Worm (Caenorhabditis elegans): ENCODE data around the gene R02F11.11.

Gene R02F11.11

ce11 chrV:4755308-4756029 is 36.2 kb upstream of the R02F11.11 start, which contains the start of gene pgl-3 (continued):
- TF ChIP-seq rec-8 (tag; optimal IDR thresholded peaks at IDR 0.05) (no peak), zfh-2 (GFP tag; conservative IDR thresholded peaks at IDR 0.05) (no peak), unc-130 (GFP tag; optimal IDR thresholded peaks at IDR 0.05) (peak; percentile 11), rcor-1 (GFP tag; IDR thresholded peaks at IDR 0.05) (no peak; the same call in 1 of the 2 replicates), nhr-80 (tag; optimal IDR thresholded peaks at IDR 0.05) (no peak), chd-7 (tag; optimal IDR thresholded peaks at IDR 0.05) (no peak), hlh-12 (tag; optimal IDR thresholded peaks at IDR 0.05) (no peak), unc-62 (GFP tag; optimal IDR thresholded peaks at IDR 0.05) (no peak), atf-7 (tag; optimal IDR thresholded peaks at IDR 0.05) (no peak), sdz-38 (tag; optimal IDR thresholded peaks at IDR 0.05) (no peak), egl-18 (GFP tag; IDR thresholded peaks at IDR 0.05) (no peak), tbp1 (GFP tag; optimal IDR thresholded peaks at IDR 0.05) (peak; percentile 13), C17E4.6 (GFP tag; IDR thresholded peaks at IDR 0.05) (peak; percentile 72), nfya-1 (tag; optimal IDR thresholded peaks at IDR 0.05; ENCODE audit: borderline replicate concordance, insufficient read depth) (no peak), snpc-1.3 (tag; optimal IDR thresholded peaks at IDR 0.05; ENCODE audit: insufficient read depth) (peak; percentile 20), F55B11.4 (tag; optimal IDR thresholded peaks at IDR 0.05; ENCODE audit: borderline replicate concordance, insufficient read depth) (no peak), F10E7.11 (tag; optimal IDR thresholded peaks at IDR 0.05) (no peak), ztf-25 (GFP tag; IDR thresholded peaks at IDR 0.05) (no peak), F39B2.1 (GFP tag; IDR thresholded peaks at IDR 0.05) (peak; percentile 73), bed-1 (GFP tag; IDR thresholded peaks at IDR 0.05) (no peak), him-1 (tag; optimal IDR thresholded peaks at IDR 0.05) (peak; percentile 46), lsy-27 (tag; optimal IDR thresholded peaks at IDR 0.05; ENCODE audit: borderline replicate concordance, insufficient read depth) (no peak), rpc-1 (optimal IDR thresholded peaks at IDR 0.05) (no peak), rpc-1 (tag; optimal IDR thresholded peaks at IDR 0.05) (no peak), dpl-1 (GFP tag; optimal IDR thresholded peaks at IDR 0.05) (peak; percentile 22), snpc-3.4 (tag; optimal IDR thresholded peaks at IDR 0.05) (no peak), snpc-4 (GFP tag; optimal IDR thresholded peaks at IDR 0.05) (peak; percentile 24), snpc-4 (tag; optimal IDR thresholded peaks at IDR 0.05) (no peak), somi-1 (GFP tag; optimal IDR thresholded peaks at IDR 0.05) (no peak), K11D2.4 (GFP tag; IDR thresholded peaks at IDR 0.05) (no peak), ztf-3 (GFP tag; optimal IDR thresholded peaks at IDR 0.05) (no peak), ztf-22 (GFP tag; optimal IDR thresholded peaks at IDR 0.05) (no peak), pbrm-1 (GFP tag; IDR thresholded peaks at IDR 0.05) (no peak), ztf-28 (GFP tag; IDR thresholded peaks at IDR 0.05) (no peak), ama-1 (optimal IDR thresholded peaks at IDR 0.05) (no peak), ama-1 (GFP tag; optimal IDR thresholded peaks at IDR 0.05) (no peak), B0336.3 (GFP tag; IDR thresholded peaks at IDR 0.05) (peak; percentile 48; the same call in 1 of the 2 replicates), lsl-1 (GFP tag; optimal IDR thresholded peaks at IDR 0.05) (peak; percentile 41), attf-6 (GFP tag; IDR thresholded peaks at IDR 0.05) (peak; percentile 61), nfyb-1 (GFP tag; IDR thresholded peaks at IDR 0.05) (0 out of 2 replicates have a peak, but pooled peaks have one; percentile 10), C06A6.2 (GFP tag; conservative IDR thresholded peaks at IDR 0.05) (no peak), F57C9.4 (tag; optimal IDR thresholded peaks at IDR 0.05) (no peak), nhr-179 (tag; optimal IDR thresholded peaks at IDR 0.05) (no peak), pha-4 (tag; optimal IDR thresholded peaks at IDR 0.05) (no peak), dox-1 (GFP tag; IDR thresholded peaks at IDR 0.05) (no peak), cebp-1 (GFP tag; IDR thresholded peaks at IDR 0.05) (no peak), cebp-1 (tag; optimal IDR thresholded peaks at IDR 0.05) (peak; percentile 31), aptf-3 (GFP tag; IDR thresholded peaks at IDR 0.05) (no peak), die-1 (tag; optimal IDR thresholded peaks at IDR 0.05) (no peak)
